Worm (Caenorhabditis elegans) whole organism, early embryonic: ENCODE measurements around the gene C47E8.4.

Experiments
- B0310.2 ChIP-seq: sonication (generic microtip); optimal IDR thresholded peaks from 2 replicates; lab custom pipeline; 2016; ENCODE audit warnings: mild to moderate bottlenecking, missing genetic modification characterization, missing compliant biosample characterization
- F13C5.2 ChIP-seq: sonication (generic microtip); optimal IDR thresholded peaks from 2 replicates; lab custom pipeline; 2017; ENCODE audit warnings: mild to moderate bottlenecking, missing genetic modification characterization, inconsistent platforms, missing compliant biosample characterization
- ama-1 ChIP-seq: fragments of 150-350 bp; optimal IDR thresholded peaks from 2 replicates; lab custom pipeline; 2014
- ceh-13 ChIP-seq: fragments of 200-800 bp; sonication (Bioruptor generic); optimal IDR thresholded peaks from 2 replicates; lab custom pipeline; 2018; ENCODE audit warnings: mild to moderate bottlenecking, missing genetic modification characterization, missing compliant biosample characterization
- ets-7 ChIP-seq: sonication (generic microtip); optimal IDR thresholded peaks from 2 replicates; lab custom pipeline; 2016; ENCODE audit warnings: missing genotype, missing genetic modification characterization, missing compliant biosample characterization
- flt-1 ChIP-seq: fragments of 200-800 bp; sonication (Bioruptor generic); IDR thresholded peaks from 2 replicates; pipeline ENCODE4 v1.3.6; 2022; ENCODE audit warnings: missing genetic modification characterization, missing compliant biosample characterization
- hmbx-1 ChIP-seq: sonication (generic microtip); optimal IDR thresholded peaks from 2 replicates; lab custom pipeline; 2016; ENCODE audit warnings: mild to moderate bottlenecking, missing genetic modification characterization, missing compliant biosample characterization
- hmg-4 ChIP-seq: fragments of 200-800 bp; sonication (Bioruptor generic); optimal IDR thresholded peaks from 2 replicates; lab custom pipeline; 2018; ENCODE audit warnings: mild to moderate bottlenecking, missing genetic modification characterization, missing compliant biosample characterization
- pes-1 ChIP-seq: fragments of 200-800 bp; sonication (Bioruptor generic); IDR thresholded peaks from 2 replicates; pipeline ENCODE4 v1.3.6; 2022; ENCODE audit warnings: missing genetic modification reagents, missing genetic modification characterization, missing compliant biosample characterization
- scrt-1 ChIP-seq: fragments of 200-800 bp; sonication (Bioruptor generic); IDR thresholded peaks from 2 replicates; pipeline ENCODE4 v1.3.6; 2022; ENCODE audit warnings: missing genetic modification characterization, missing compliant biosample characterization
- sea-1 ChIP-seq: fragments of 200-800 bp; sonication (Bioruptor generic); conservative IDR thresholded peaks from 2 replicates; pipeline ENCODE4 v1.3.6; 2022; ENCODE audit warnings: missing genetic modification characterization, missing compliant biosample characterization
- tbx-11 ChIP-seq: fragments of 200-800 bp; sonication (Bioruptor generic); IDR thresholded peaks from 2 replicates; pipeline ENCODE4 v1.3.6; 2022; ENCODE audit warnings: missing genetic modification characterization, missing compliant biosample characterization
- tra-4 ChIP-seq: sonication (generic microtip); optimal IDR thresholded peaks from 2 replicates; lab custom pipeline; 2017; ENCODE audit warnings: missing genetic modification characterization, missing compliant biosample characterization

- TF ChIP-seq ama-1 (lab: Kevin White, UChicago) (no peak), flt-1 (GFP tag; lab: Robert Waterston, UW) (no peak), F13C5.2 (tag; lab: Kevin White, UChicago) (no peak), ceh-13 (GFP tag; lab: Kevin White, UChicago) (no peak), hmbx-1 (tag; lab: Kevin White, UChicago) (no peak), ets-7 (tag; lab: Kevin White, UChicago) (no peak), tra-4 (tag; lab: Kevin White, UChicago) (no peak), sea-1 (no peak), pes-1 (no peak), tbx-11 (GFP tag; lab: Robert Waterston, UW) (no peak), hmg-4 (GFP tag; lab: Kevin White, UChicago) (no peak), B0310.2 (tag; lab: Kevin White, UChicago) (no peak), scrt-1 (no peak)
Measured at ce11 chrV:14684359-14685312, 649 bp downstream of the C47E8.4 start, which contains the start of gene hsp-90.
